Worm (Caenorhabditis elegans): ENCODE measurements around the gene T22B7.22.

The T22B7.22 gene

ce11 chrX:5696197-5696596 is 36.4 kb downstream of the T22B7.22 start (continued):
- TF ChIP-seq nhr-77 (tag; optimal IDR thresholded peaks at IDR 0.05): no peak
- no peak for TF ChIP-seq elt-1 (tag; optimal IDR thresholded peaks at IDR 0.05)
- TF ChIP-seq fkh-2 (tag; optimal IDR thresholded peaks at IDR 0.05): no peak
- TF ChIP-seq ceh-16 (tag; optimal IDR thresholded peaks at IDR 0.05): no peak

- TF ChIP-seq nfya-1 (tag; optimal IDR thresholded peaks at IDR 0.05; ENCODE audit: insufficient read depth) (no peak), elt-3 (tag; optimal IDR thresholded peaks at IDR 0.05) (no peak), aly-2 (tag; optimal IDR thresholded peaks at IDR 0.05) (no peak), nhr-67 (tag; optimal IDR thresholded peaks at IDR 0.05) (no peak), nhr-12 (tag; optimal IDR thresholded peaks at IDR 0.05) (no peak), elt-2 (tag; optimal IDR thresholded peaks at IDR 0.05) (no peak), egl-27 (tag; optimal IDR thresholded peaks at IDR 0.05) (no peak), nhr-25 (tag; optimal IDR thresholded peaks at IDR 0.05) (no peak), ama-1 (optimal IDR thresholded peaks at IDR 0.05) (no peak), nhr-23 (tag; optimal IDR thresholded peaks at IDR 0.05) (no peak), fos-1 (tag; optimal IDR thresholded peaks at IDR 0.05) (no peak), nhr-11 (tag; optimal IDR thresholded peaks at IDR 0.05) (no peak), R02D3.7 (tag; optimal IDR thresholded peaks at IDR 0.05) (no peak), ceh-28 (tag; optimal IDR thresholded peaks at IDR 0.05) (no peak), fkh-10 (GFP tag; optimal IDR thresholded peaks at IDR 0.05) (no peak), unc-62 (GFP tag; optimal IDR thresholded peaks at IDR 0.05) (no peak)
Observed at ce11 chrX:5697208-5697607, 37.4 kb downstream of the T22B7.22 start, which contains the start of gene W01C8.5. W01C8.5 (minus strand) TSS chrX:5697308.

ce11 chrX:5698419-5698818 is 38.7 kb downstream of the T22B7.22 start:
- no peak for TF ChIP-seq ZK546.5 (tag; optimal IDR thresholded peaks at IDR 0.05)
- no peak for TF ChIP-seq ama-1 (optimal IDR thresholded peaks at IDR 0.05)
- no peak for TF ChIP-seq ztf-4 (tag; optimal IDR thresholded peaks at IDR 0.05)
- TF ChIP-seq nhr-43 (tag; optimal IDR thresholded peaks at IDR 0.05; ENCODE audit: poor library complexity, severe bottlenecking): no peak
- no peak for TF ChIP-seq eor-1 (tag; optimal IDR thresholded peaks at IDR 0.05)
- no peak for TF ChIP-seq ceh-28 (tag; optimal IDR thresholded peaks at IDR 0.05)
- no peak for TF ChIP-seq ztf-11 (tag; optimal IDR thresholded peaks at IDR 0.05)
- no peak for TF ChIP-seq sea-2 (GFP tag; optimal IDR thresholded peaks at IDR 0.05)
- no peak for TF ChIP-seq lin-15B (tag; optimal IDR thresholded peaks at IDR 0.05)
- TF ChIP-seq nhr-67 (tag; optimal IDR thresholded peaks at IDR 0.05): no peak
- TF ChIP-seq lsy-12 (tag; optimal IDR thresholded peaks at IDR 0.05): no peak
- TF ChIP-seq nhr-12 (tag; optimal IDR thresholded peaks at IDR 0.05): no peak
- no peak for TF ChIP-seq elt-2 (tag; optimal IDR thresholded peaks at IDR 0.05)
- TF ChIP-seq fos-1 (tag; optimal IDR thresholded peaks at IDR 0.05): no peak
- no peak for TF ChIP-seq pqm-1 (tag; optimal IDR thresholded peaks at IDR 0.05)
- no peak for TF ChIP-seq tbx-2 (tag; optimal IDR thresholded peaks at IDR 0.05)
- no peak for TF ChIP-seq nfya-1 (tag; optimal IDR thresholded peaks at IDR 0.05; ENCODE audit: insufficient read depth)
- no peak for TF ChIP-seq elt-3 (tag; optimal IDR thresholded peaks at IDR 0.05)

- TF ChIP-seq ztf-11 (tag; optimal IDR thresholded peaks at IDR 0.05) (no peak), unc-62 (GFP tag; optimal IDR thresholded peaks at IDR 0.05) (no peak), fkh-10 (GFP tag; optimal IDR thresholded peaks at IDR 0.05) (no peak), nhr-43 (tag; optimal IDR thresholded peaks at IDR 0.05; ENCODE audit: poor library complexity, severe bottlenecking) (no peak), ceh-9 (tag; optimal IDR thresholded peaks at IDR 0.05) (no peak), elt-3 (tag; optimal IDR thresholded peaks at IDR 0.05) (no peak), eor-1 (tag; optimal IDR thresholded peaks at IDR 0.05) (no peak), ceh-16 (tag; optimal IDR thresholded peaks at IDR 0.05) (no peak), ceh-28 (tag; optimal IDR thresholded peaks at IDR 0.05) (no peak)
Observed at ce11 chrX:5699555-5699954, 39.8 kb downstream of the T22B7.22 start.

- TF ChIP-seq nhr-43 (tag; optimal IDR thresholded peaks at IDR 0.05; ENCODE audit: poor library complexity, severe bottlenecking) (peak; percentile 71), ceh-9 (tag; optimal IDR thresholded peaks at IDR 0.05) (no peak), nhr-11 (tag; optimal IDR thresholded peaks at IDR 0.05) (no peak), lin-39 (tag; optimal IDR thresholded peaks at IDR 0.05) (no peak), jun-1 (tag; optimal IDR thresholded peaks at IDR 0.05) (no peak), elt-2 (tag; optimal IDR thresholded peaks at IDR 0.05) (peak; percentile 10), lin-15B (tag; optimal IDR thresholded peaks at IDR 0.05) (no peak), ceh-82 (tag; optimal IDR thresholded peaks at IDR 0.05) (peak; percentile 41), ztf-11 (tag; optimal IDR thresholded peaks at IDR 0.05) (no peak), nhr-67 (tag; optimal IDR thresholded peaks at IDR 0.05) (no peak), nfya-1 (tag; optimal IDR thresholded peaks at IDR 0.05; ENCODE audit: insufficient read depth) (peak; percentile 29), hmg-11 (tag; optimal IDR thresholded peaks at IDR 0.05) (peak; percentile 79), lsy-12 (tag; optimal IDR thresholded peaks at IDR 0.05) (peak; percentile 39), sea-2 (GFP tag; optimal IDR thresholded peaks at IDR 0.05) (peak; percentile 37), pha-4 (tag; optimal IDR thresholded peaks at IDR 0.05) (peak; percentile 30), egl-27 (tag; optimal IDR thresholded peaks at IDR 0.05) (peak; percentile 54), tbx-2 (tag; optimal IDR thresholded peaks at IDR 0.05) (peak; percentile 48), fkh-10 (GFP tag; optimal IDR thresholded peaks at IDR 0.05) (no peak)
Observed at ce11 chrX:5707809-5708208, 48.0 kb downstream of the T22B7.22 start.
